Worm (Caenorhabditis elegans) whole organism, mixed stage, embryonic: ENCODE data around the gene srz-13.

ENCODE experiments used
- M03D4.4 ChIP-seq: sonication (generic microtip); optimal IDR thresholded peaks from 2 replicates; lab custom pipeline; 2017; ENCODE audit warnings: mild to moderate bottlenecking, missing genetic modification characterization, missing compliant biosample characterization
- bed-3 ChIP-seq: fragments of 200-800 bp; sonication (Bioruptor generic); optimal IDR thresholded peaks from 3 replicates; lab custom pipeline; 2018; ENCODE audit warnings: mild to moderate bottlenecking, missing genetic modification characterization, moderate library complexity, missing compliant biosample characterization
- ceh-43 ChIP-seq: fragments of 200-800 bp; sonication (Bioruptor generic); optimal IDR thresholded peaks from 2 replicates; lab custom pipeline; 2018; ENCODE audit warnings: mild to moderate bottlenecking, missing genetic modification characterization, moderate library complexity, missing compliant biosample characterization
- ceh-83 ChIP-seq: fragments of 200-800 bp; sonication (Bioruptor generic); optimal IDR thresholded peaks from 2 replicates; lab custom pipeline; 2018; ENCODE audit warnings: mild to moderate bottlenecking, missing genetic modification characterization, missing compliant biosample characterization
- ces-1 ChIP-seq: fragments of 150-350 bp; optimal IDR thresholded peaks from 2 replicates; lab custom pipeline; 2014; ENCODE audit warnings: missing biosample characterization, missing genetic modification reagents, missing genetic modification characterization
- cnd-1 ChIP-seq: fragments of 200-800 bp; sonication (Bioruptor generic); optimal IDR thresholded peaks from 2 replicates; lab custom pipeline; 2018; ENCODE audit warnings: mild to moderate bottlenecking, missing genetic modification characterization, missing compliant biosample characterization
- drap-1 ChIP-seq: fragments of 200-800 bp; sonication (Bioruptor generic); optimal IDR thresholded peaks from 3 replicates; lab custom pipeline; 2018; ENCODE audit warnings: mild to moderate bottlenecking, missing genetic modification characterization, missing compliant biosample characterization
- elt-1 ChIP-seq: sonication (generic microtip); optimal IDR thresholded peaks from 2 replicates; lab custom pipeline; 2017; ENCODE audit warnings: missing genetic modification characterization, mild to moderate bottlenecking, missing compliant biosample characterization, antibody characterized with exemption, moderate library complexity, borderline replicate concordance; ENCODE audit not compliant: insufficient read depth
- elt-3 ChIP-seq: fragments of 150-350 bp; optimal IDR thresholded peaks from 2 replicates; lab custom pipeline; 2014; ENCODE audit warnings: missing biosample characterization, missing genetic modification characterization
- flh-1 ChIP-seq: fragments of 200-800 bp; sonication (Bioruptor generic); optimal IDR thresholded peaks from 2 replicates; lab custom pipeline; 2018; ENCODE audit warnings: mild to moderate bottlenecking, missing genetic modification characterization, moderate library complexity, missing compliant biosample characterization
- hlh-1 ChIP-seq: fragments of 150-350 bp; optimal IDR thresholded peaks from 2 replicates; lab custom pipeline; 2014; ENCODE audit warnings: missing biosample characterization, missing genetic modification reagents, missing genetic modification characterization
- lin-13 ChIP-seq: fragments of 150-350 bp; optimal IDR thresholded peaks from 2 replicates; lab custom pipeline; 2014; ENCODE audit warnings: missing biosample characterization, missing genetic modification characterization
- lin-32 ChIP-seq: fragments of 200-800 bp; sonication (Bioruptor generic); optimal IDR thresholded peaks from 2 replicates; lab custom pipeline; 2018; ENCODE audit warnings: mild to moderate bottlenecking, missing genetic modification characterization, missing compliant biosample characterization
- lsy-2 ChIP-seq: fragments of 150-350 bp; optimal IDR thresholded peaks from 2 replicates; lab custom pipeline; 2014; ENCODE audit warnings: missing biosample characterization, missing genetic modification characterization
- mab-5 ChIP-seq: fragments of 150-350 bp; optimal IDR thresholded peaks from 2 replicates; lab custom pipeline; 2014; ENCODE audit warnings: missing biosample characterization, missing genetic modification characterization
- mep-1 ChIP-seq: fragments of 150-350 bp; optimal IDR thresholded peaks from 2 replicates; lab custom pipeline; 2017; ENCODE audit warnings: missing biosample characterization, missing genetic modification reagents, missing genetic modification characterization, inconsistent platforms
- nhr-12 ChIP-seq: fragments of 150-350 bp; optimal IDR thresholded peaks from 2 replicates; lab custom pipeline; 2014; ENCODE audit warnings: missing biosample characterization, missing genetic modification characterization
- nhr-2 ChIP-seq: fragments of 150-350 bp; optimal IDR thresholded peaks from 2 replicates; lab custom pipeline; 2014; ENCODE audit warnings: missing biosample characterization, missing genetic modification characterization
- nhr-237 ChIP-seq: fragments of 150-350 bp; optimal IDR thresholded peaks from 2 replicates; lab custom pipeline; 2014; ENCODE audit warnings: missing biosample characterization, missing genetic modification characterization
- nhr-28 ChIP-seq: fragments of 150-350 bp; optimal IDR thresholded peaks from 2 replicates; lab custom pipeline; 2014; ENCODE audit warnings: missing biosample characterization, missing genetic modification characterization
- nhr-76 ChIP-seq: sonication (generic microtip); optimal IDR thresholded peaks from 2 replicates; lab custom pipeline; 2017; ENCODE audit warnings: missing biosample characterization, missing genetic modification characterization
- pha-4 ChIP-seq: fragments of 150-350 bp; optimal IDR thresholded peaks from 2 replicates; lab custom pipeline; 2018; ENCODE audit warnings: missing biosample characterization, missing genetic modification reagents, missing genetic modification characterization
- sem-2 ChIP-seq: fragments of 200-800 bp; sonication (Bioruptor generic); optimal IDR thresholded peaks from 2 replicates; lab custom pipeline; 2018; ENCODE audit warnings: mild to moderate bottlenecking, missing genetic modification characterization, missing compliant biosample characterization
- snpc-4 ChIP-seq: fragments of 150-350 bp; optimal IDR thresholded peaks from 2 replicates; lab custom pipeline; 2014; ENCODE audit warnings: missing biosample characterization, missing genetic modification characterization
- sptf-1 ChIP-seq: sonication (generic microtip); optimal IDR thresholded peaks from 2 replicates; lab custom pipeline; 2017; ENCODE audit warnings: mild to moderate bottlenecking, missing genetic modification characterization, moderate library complexity, missing compliant biosample characterization
- unc-120 ChIP-seq: sonication (generic microtip); optimal IDR thresholded peaks from 2 replicates; lab custom pipeline; 2017; ENCODE audit warnings: missing genetic modification characterization, missing compliant biosample characterization; ENCODE audit not compliant: poor library complexity, severe bottlenecking
- unc-39 ChIP-seq: fragments of 150-350 bp; optimal IDR thresholded peaks from 2 replicates; lab custom pipeline; 2014; ENCODE audit warnings: missing biosample characterization, missing genetic modification characterization
- unc-62 ChIP-seq: fragments of 150-350 bp; optimal IDR thresholded peaks from 2 replicates; lab custom pipeline; 2014; ENCODE audit warnings: missing biosample characterization, missing genetic modification reagents, missing genetic modification characterization
- zip-8 ChIP-seq: fragments of 150-350 bp; optimal IDR thresholded peaks from 2 replicates; lab custom pipeline; 2014; ENCODE audit warnings: missing biosample characterization, missing genetic modification characterization
- ztf-11 ChIP-seq: fragments of 150-350 bp; optimal IDR thresholded peaks from 2 replicates; lab custom pipeline; 2014; ENCODE audit warnings: missing biosample characterization, missing genetic modification characterization

srz-13 gene

DNA sequence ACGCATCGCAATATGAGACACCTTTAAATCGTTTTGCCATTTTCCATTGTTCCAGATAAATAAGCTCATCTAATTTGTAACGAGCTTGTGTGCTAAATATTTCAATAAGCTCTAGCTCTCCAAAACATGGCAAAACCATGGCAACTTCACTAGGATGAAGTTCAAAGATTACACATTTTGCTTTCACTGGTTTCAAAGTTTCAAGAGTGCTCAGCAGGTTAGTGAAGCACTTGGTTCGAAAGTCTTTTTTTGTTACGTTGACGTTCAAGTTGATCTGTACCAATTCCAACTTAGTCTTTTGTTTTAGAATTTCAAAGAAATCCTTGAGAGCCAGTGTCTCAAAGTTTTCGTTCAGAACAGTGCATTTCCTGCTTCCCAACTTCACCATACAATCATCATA lies 39.8 kb upstream of the srz-13 start, which contains the start of gene fbxa-18:
Gene fbxa-18, plus strand, starts transcription at position 301 of the 400 bp plus-strand sequence.
- TF ChIP-seq elt-1 (no peak), elt-3 (tag; lab: Kevin White, UChicago) (no peak), nhr-12 (tag; lab: Kevin White, UChicago) (no peak), bed-3 (GFP tag; lab: Kevin White, UChicago) (no peak), flh-1 (GFP tag; lab: Kevin White, UChicago) (no peak), nhr-2 (no peak), nhr-237 (tag; lab: Kevin White, UChicago) (no peak), nhr-76 (no peak), M03D4.4 (tag; lab: Kevin White, UChicago) (no peak), snpc-4 (tag; lab: Kevin White, UChicago) (no peak), zip-8 (tag; lab: Kevin White, UChicago) (no peak), pha-4 (tag; lab: Kevin White, UChicago) (no peak), unc-120 (tag; lab: Kevin White, UChicago) (no peak), cnd-1 (tag; lab: Kevin White, UChicago) (no peak)

DNA sequence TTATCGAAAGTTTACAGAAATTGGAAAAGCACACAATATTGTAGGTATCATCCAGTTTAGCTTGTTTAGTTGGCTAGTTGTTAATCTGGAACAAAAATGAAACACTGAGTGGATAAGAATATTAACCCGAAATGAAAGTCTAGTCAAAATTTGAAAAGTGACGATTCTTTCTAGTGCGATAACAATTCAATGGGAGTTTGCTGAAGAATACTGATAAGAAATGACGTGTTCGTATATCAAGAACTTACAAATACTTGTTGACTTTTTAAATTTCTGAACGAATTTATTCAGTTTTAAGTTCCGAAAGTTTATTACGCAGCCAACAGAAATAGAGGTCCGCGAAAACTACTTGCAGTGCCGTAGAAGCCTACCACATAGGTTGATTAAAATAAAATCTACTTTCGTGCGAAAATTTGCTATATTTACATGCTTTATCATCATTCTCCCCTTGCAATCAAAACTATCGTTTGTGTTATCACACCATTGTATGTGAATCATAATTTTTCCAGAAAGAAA lies 39.1 kb upstream of the srz-13 start, which contains the start of gene fbxa-88:
Gene fbxa-88, minus strand, starts transcription at position 51 of the 516 bp plus-strand sequence.
- no peak for TF ChIP-seq ces-1
- no peak for TF ChIP-seq bed-3 (GFP tag; lab: Kevin White, UChicago)
- TF ChIP-seq nhr-237 (tag; lab: Kevin White, UChicago): no peak
- no peak for TF ChIP-seq unc-39 (tag; lab: Kevin White, UChicago)
- TF ChIP-seq pha-4 (tag; lab: Kevin White, UChicago): no peak
- TF ChIP-seq lin-13: no peak
- no peak for TF ChIP-seq lin-32 (GFP tag; lab: Kevin White, UChicago)
- TF ChIP-seq hlh-1 (tag; lab: Kevin White, UChicago): no peak
- TF ChIP-seq nhr-12 (tag; lab: Kevin White, UChicago): no peak
- no peak for TF ChIP-seq flh-1 (GFP tag; lab: Kevin White, UChicago)
- TF ChIP-seq M03D4.4 (tag; lab: Kevin White, UChicago): no peak
- TF ChIP-seq mep-1: no peak
- no peak for TF ChIP-seq mab-5 (tag; lab: Kevin White, UChicago)
- TF ChIP-seq ceh-83 (GFP tag; lab: Kevin White, UChicago): no peak
- TF ChIP-seq zip-8 (tag; lab: Kevin White, UChicago): no peak
- TF ChIP-seq ztf-11 (tag; lab: Kevin White, UChicago): no peak

DNA sequence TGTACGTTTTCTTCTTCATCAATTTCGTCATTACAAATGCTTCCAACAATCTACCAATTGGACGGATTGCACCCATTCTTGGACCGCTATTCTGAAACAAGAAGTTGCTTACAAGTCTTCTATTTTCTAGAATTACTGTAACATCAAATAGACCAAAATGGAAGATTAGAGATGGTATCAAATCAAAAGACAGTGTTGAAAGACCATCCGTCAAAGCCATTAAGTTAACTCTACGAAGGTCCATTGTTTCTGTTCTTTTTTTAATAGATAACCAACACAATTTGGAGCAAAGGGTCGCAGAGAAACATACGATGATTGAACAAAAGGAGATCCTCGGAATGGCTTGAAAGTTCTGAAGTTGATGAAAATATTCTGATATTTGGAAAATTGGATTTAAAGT lies 37.2 kb upstream of the srz-13 start:
- TF ChIP-seq sem-2 (GFP tag; lab: Kevin White, UChicago) (no peak), elt-1 (no peak), lsy-2 (tag; lab: Kevin White, UChicago) (no peak), nhr-12 (tag; lab: Kevin White, UChicago) (no peak), unc-120 (tag; lab: Kevin White, UChicago) (no peak), nhr-237 (tag; lab: Kevin White, UChicago) (no peak), ztf-11 (tag; lab: Kevin White, UChicago) (no peak), sptf-1 (no peak), nhr-28 (tag; lab: Kevin White, UChicago) (no peak), drap-1 (GFP tag; lab: Kevin White, UChicago) (no peak)

DNA sequence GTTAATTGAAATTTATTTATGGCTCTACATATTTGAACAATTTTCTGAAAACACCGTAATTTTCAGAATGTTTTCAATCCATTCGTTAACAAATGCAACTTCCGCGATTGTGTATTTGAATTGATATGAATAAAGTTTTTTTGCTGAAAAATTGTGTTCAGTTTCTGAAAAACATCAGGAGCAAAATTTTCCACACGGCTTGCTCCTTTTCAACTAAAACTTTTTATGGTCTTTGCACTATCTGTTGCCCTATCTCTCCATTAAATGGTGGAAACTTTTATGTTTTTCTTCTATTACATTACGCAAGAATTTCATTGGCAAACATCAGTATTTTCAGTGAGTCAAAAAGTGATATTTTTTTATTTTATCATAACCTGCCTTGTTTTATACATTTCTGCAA lies 33.4 kb upstream of the srz-13 start, which contains the start of gene F10A3.4:
Gene F10A3.4, plus strand, starts transcription at position 301 of the 400 bp plus-strand sequence.
- TF ChIP-seq unc-62 (GFP tag; lab: Kevin White, UChicago): no peak

DNA sequence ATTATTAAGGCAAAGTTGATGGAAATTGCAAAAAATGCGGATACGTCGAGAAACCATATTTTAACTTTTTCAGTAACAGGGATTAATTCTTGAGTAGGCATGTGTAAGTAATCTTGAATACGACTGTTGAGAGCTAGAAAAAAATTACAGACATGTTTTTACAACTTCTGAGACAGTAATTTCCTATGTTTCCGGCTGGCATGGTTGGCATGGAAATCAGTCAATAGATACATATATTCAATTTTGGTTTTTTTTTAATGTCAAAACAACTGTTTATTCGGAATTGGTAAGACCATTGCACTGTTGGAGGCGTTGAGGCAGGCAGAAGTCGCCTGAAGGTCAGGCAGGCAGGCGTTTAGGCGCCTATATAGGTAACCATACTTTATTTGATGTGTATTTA lies 28.8 kb upstream of the srz-13 start, which contains the start of gene str-254:
Gene str-254, minus strand, starts transcription at position 101 of the 400 bp plus-strand sequence.
- no peak for TF ChIP-seq mep-1
- TF ChIP-seq lsy-2 (tag; lab: Kevin White, UChicago): no peak
- no peak for TF ChIP-seq nhr-76
- no peak for TF ChIP-seq ceh-83 (GFP tag; lab: Kevin White, UChicago)
- no peak for TF ChIP-seq ceh-43 (GFP tag; lab: Kevin White, UChicago)
- no peak for TF ChIP-seq sem-2 (GFP tag; lab: Kevin White, UChicago)
- TF ChIP-seq zip-8 (tag; lab: Kevin White, UChicago): no peak
- TF ChIP-seq lin-13: no peak
